Worm (Caenorhabditis elegans) whole organism, mixed stage, embryonic: ENCODE data around the gene C45G9.5.

ENCODE experiments used
- M03D4.4 ChIP-seq: sonication (generic microtip); optimal IDR thresholded peaks from 2 replicates; lab custom pipeline; 2017; ENCODE audit warnings: mild to moderate bottlenecking, missing genetic modification characterization, missing compliant biosample characterization
- blmp-1 ChIP-seq: fragments of 150-350 bp; optimal IDR thresholded peaks from 2 replicates; lab custom pipeline; 2014; ENCODE audit warnings: missing biosample characterization, missing genetic modification characterization
- ceh-39 ChIP-seq: fragments of 150-350 bp; optimal IDR thresholded peaks from 2 replicates; lab custom pipeline; 2014; ENCODE audit warnings: missing biosample characterization, missing genetic modification characterization
- ceh-43 ChIP-seq: fragments of 200-800 bp; sonication (Bioruptor generic); optimal IDR thresholded peaks from 2 replicates; lab custom pipeline; 2018; ENCODE audit warnings: mild to moderate bottlenecking, missing genetic modification characterization, moderate library complexity, missing compliant biosample characterization
- ces-1 ChIP-seq: fragments of 150-350 bp; optimal IDR thresholded peaks from 2 replicates; lab custom pipeline; 2014; ENCODE audit warnings: missing biosample characterization, missing genetic modification reagents, missing genetic modification characterization
- cnd-1 ChIP-seq: fragments of 200-800 bp; sonication (Bioruptor generic); optimal IDR thresholded peaks from 2 replicates; lab custom pipeline; 2018; ENCODE audit warnings: mild to moderate bottlenecking, missing genetic modification characterization, missing compliant biosample characterization
- elt-3 ChIP-seq: fragments of 150-350 bp; optimal IDR thresholded peaks from 2 replicates; lab custom pipeline; 2014; ENCODE audit warnings: missing biosample characterization, missing genetic modification characterization
- flh-1 ChIP-seq: fragments of 200-800 bp; sonication (Bioruptor generic); optimal IDR thresholded peaks from 2 replicates; lab custom pipeline; 2018; ENCODE audit warnings: mild to moderate bottlenecking, missing genetic modification characterization, moderate library complexity, missing compliant biosample characterization
- ham-2 ChIP-seq: fragments of 200-800 bp; sonication (Bioruptor generic); optimal IDR thresholded peaks from 2 replicates; lab custom pipeline; 2018; ENCODE audit warnings: mild to moderate bottlenecking, missing genetic modification characterization, missing compliant biosample characterization
- hlh-1 ChIP-seq: fragments of 150-350 bp; optimal IDR thresholded peaks from 2 replicates; lab custom pipeline; 2014; ENCODE audit warnings: missing biosample characterization, missing genetic modification reagents, missing genetic modification characterization
- lin-13 ChIP-seq: fragments of 150-350 bp; optimal IDR thresholded peaks from 2 replicates; lab custom pipeline; 2014; ENCODE audit warnings: missing biosample characterization, missing genetic modification characterization
- lsy-2 ChIP-seq: fragments of 150-350 bp; optimal IDR thresholded peaks from 2 replicates; lab custom pipeline; 2014; ENCODE audit warnings: missing biosample characterization, missing genetic modification characterization
- mab-5 ChIP-seq: fragments of 150-350 bp; optimal IDR thresholded peaks from 2 replicates; lab custom pipeline; 2014; ENCODE audit warnings: missing biosample characterization, missing genetic modification characterization
- mep-1 ChIP-seq: fragments of 150-350 bp; optimal IDR thresholded peaks from 2 replicates; lab custom pipeline; 2017; ENCODE audit warnings: missing biosample characterization, missing genetic modification reagents, missing genetic modification characterization, inconsistent platforms
- mls-2 ChIP-seq: sonication (generic microtip); optimal IDR thresholded peaks from 2 replicates; lab custom pipeline; 2016; ENCODE audit warnings: mild to moderate bottlenecking, missing genetic modification characterization, moderate library complexity, missing compliant biosample characterization
- nhr-2 ChIP-seq: fragments of 150-350 bp; optimal IDR thresholded peaks from 2 replicates; lab custom pipeline; 2014; ENCODE audit warnings: missing biosample characterization, missing genetic modification characterization
- nhr-237 ChIP-seq: fragments of 150-350 bp; optimal IDR thresholded peaks from 2 replicates; lab custom pipeline; 2014; ENCODE audit warnings: missing biosample characterization, missing genetic modification characterization
- nhr-28 ChIP-seq: fragments of 150-350 bp; optimal IDR thresholded peaks from 2 replicates; lab custom pipeline; 2014; ENCODE audit warnings: missing biosample characterization, missing genetic modification characterization
- nhr-76 ChIP-seq: sonication (generic microtip); optimal IDR thresholded peaks from 2 replicates; lab custom pipeline; 2017; ENCODE audit warnings: missing biosample characterization, missing genetic modification characterization
- pha-4 ChIP-seq: fragments of 150-350 bp; optimal IDR thresholded peaks from 2 replicates; lab custom pipeline; 2018; ENCODE audit warnings: missing biosample characterization, missing genetic modification reagents, missing genetic modification characterization
- sem-2 ChIP-seq: fragments of 200-800 bp; sonication (Bioruptor generic); optimal IDR thresholded peaks from 2 replicates; lab custom pipeline; 2018; ENCODE audit warnings: mild to moderate bottlenecking, missing genetic modification characterization, missing compliant biosample characterization
- snpc-4 ChIP-seq: fragments of 150-350 bp; optimal IDR thresholded peaks from 2 replicates; lab custom pipeline; 2014; ENCODE audit warnings: missing biosample characterization, missing genetic modification characterization
- sptf-1 ChIP-seq: sonication (generic microtip); optimal IDR thresholded peaks from 2 replicates; lab custom pipeline; 2017; ENCODE audit warnings: mild to moderate bottlenecking, missing genetic modification characterization, moderate library complexity, missing compliant biosample characterization
- tbx-8 ChIP-seq: fragments of 200-800 bp; sonication (Bioruptor generic); optimal IDR thresholded peaks from 2 replicates; lab custom pipeline; 2018; ENCODE audit warnings: mild to moderate bottlenecking, missing genetic modification characterization, moderate library complexity, missing compliant biosample characterization
- unc-120 ChIP-seq: sonication (generic microtip); optimal IDR thresholded peaks from 2 replicates; lab custom pipeline; 2017; ENCODE audit warnings: missing genetic modification characterization, missing compliant biosample characterization; ENCODE audit not compliant: poor library complexity, severe bottlenecking
- unc-39 ChIP-seq: fragments of 150-350 bp; optimal IDR thresholded peaks from 2 replicates; lab custom pipeline; 2014; ENCODE audit warnings: missing biosample characterization, missing genetic modification characterization
- unc-62 ChIP-seq: fragments of 150-350 bp; optimal IDR thresholded peaks from 2 replicates; lab custom pipeline; 2014; ENCODE audit warnings: missing biosample characterization, missing genetic modification reagents, missing genetic modification characterization
- zip-8 ChIP-seq: fragments of 150-350 bp; optimal IDR thresholded peaks from 2 replicates; lab custom pipeline; 2014; ENCODE audit warnings: missing biosample characterization, missing genetic modification characterization
- ztf-11 ChIP-seq: fragments of 150-350 bp; optimal IDR thresholded peaks from 2 replicates; lab custom pipeline; 2014; ENCODE audit warnings: missing biosample characterization, missing genetic modification characterization

C45G9.5 gene

ce11 chrIII:5094506-5094905, 46.6 kb downstream of the C45G9.5 start, which contains the start of gene F54D8.10:
Gene F54D8.10, plus strand, starts transcription at chrIII:5094806.
- TF ChIP-seq ham-2 (GFP tag; lab: Kevin White, UChicago) (no peak), tbx-8 (GFP tag; lab: Kevin White, UChicago) (no peak), mep-1 (tag; lab: Kevin White, UChicago) (no peak), ceh-43 (no peak), mab-5 (tag; lab: Kevin White, UChicago) (no peak), nhr-28 (tag; lab: Kevin White, UChicago) (no peak), snpc-4 (no peak), nhr-2 (tag; lab: Kevin White, UChicago) (no peak), cnd-1 (no peak), zip-8 (tag; lab: Kevin White, UChicago) (no peak), M03D4.4 (tag; lab: Kevin White, UChicago) (no peak), blmp-1 (tag; lab: Kevin White, UChicago) (no peak), elt-3 (no peak), ceh-39 (tag; lab: Kevin White, UChicago) (no peak), mls-2 (no peak), hlh-1 (no peak)

DNA sequence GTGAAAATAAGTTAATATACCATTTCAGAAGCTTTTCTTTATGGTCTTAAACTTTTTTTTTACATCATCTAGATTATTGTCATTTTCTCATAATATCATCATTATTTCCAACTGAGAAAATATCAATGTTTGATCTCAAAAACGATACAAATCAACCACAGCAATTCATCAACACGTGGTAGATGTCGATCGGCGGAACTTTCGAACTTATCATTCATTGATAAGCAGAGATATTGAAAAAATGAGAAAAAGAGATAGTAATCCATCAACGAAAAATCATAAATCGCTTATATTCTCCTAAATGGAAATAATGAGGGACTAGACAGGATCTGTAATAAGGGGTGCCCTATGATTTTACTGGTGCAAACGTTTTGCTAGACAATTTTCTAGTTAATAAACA, 48.8 kb downstream of the C45G9.5 start:
- no peak for TF ChIP-seq sptf-1 (tag; lab: Kevin White, UChicago)
- TF ChIP-seq nhr-28 (tag; lab: Kevin White, UChicago), result no peak
- TF ChIP-seq sem-2 (GFP tag; lab: Kevin White, UChicago), result no peak
- no peak for TF ChIP-seq flh-1 (GFP tag; lab: Kevin White, UChicago)
- no peak for TF ChIP-seq lin-13
- TF ChIP-seq nhr-76 (tag; lab: Kevin White, UChicago), result no peak
- TF ChIP-seq nhr-237, result no peak
- no peak for TF ChIP-seq mab-5 (tag; lab: Kevin White, UChicago)
- no peak for TF ChIP-seq unc-120 (tag; lab: Kevin White, UChicago)
- no peak for TF ChIP-seq ceh-43
- TF ChIP-seq blmp-1 (tag; lab: Kevin White, UChicago), result no peak
- no peak for TF ChIP-seq snpc-4
- TF ChIP-seq ceh-39 (tag; lab: Kevin White, UChicago), result no peak
- TF ChIP-seq tbx-8 (GFP tag; lab: Kevin White, UChicago), result no peak
- TF ChIP-seq ces-1 (GFP tag; lab: Kevin White, UChicago), result no peak
- TF ChIP-seq M03D4.4 (tag; lab: Kevin White, UChicago), result no peak
- no peak for TF ChIP-seq mep-1 (tag; lab: Kevin White, UChicago)
- TF ChIP-seq hlh-1, result no peak

DNA sequence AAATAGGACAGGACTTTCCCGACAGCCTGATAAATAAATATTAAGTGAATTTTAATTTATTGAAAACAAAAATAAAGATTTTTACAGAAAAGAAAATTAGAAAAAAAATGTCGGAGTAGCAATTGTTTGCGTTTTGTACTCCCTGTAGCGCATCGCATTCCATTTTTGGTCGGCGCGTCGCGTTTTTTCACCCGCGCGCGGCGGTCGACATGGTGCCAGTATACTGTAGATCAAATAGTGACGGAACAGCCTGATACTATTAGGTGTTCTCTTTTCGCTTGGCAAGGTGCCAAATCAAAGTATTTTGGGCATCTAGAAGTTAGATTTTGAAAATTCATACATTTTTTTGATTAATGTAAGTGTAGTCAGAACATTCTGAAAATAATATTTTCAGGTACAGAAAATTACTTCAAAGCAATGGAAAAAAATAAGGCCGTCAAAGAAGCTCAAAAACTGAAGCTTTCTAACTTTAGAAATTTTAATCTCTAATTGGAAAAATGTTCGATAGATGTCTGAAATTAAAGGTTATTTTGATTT, 50.9 kb downstream of the C45G9.5 start:
- no peak for TF ChIP-seq unc-39
- no peak for TF ChIP-seq nhr-2 (tag; lab: Kevin White, UChicago)
- TF ChIP-seq mep-1 (tag; lab: Kevin White, UChicago), result no peak
- no peak for TF ChIP-seq lsy-2 (tag; lab: Kevin White, UChicago)
- TF ChIP-seq sptf-1 (tag; lab: Kevin White, UChicago), result no peak
- no peak for TF ChIP-seq ham-2 (GFP tag; lab: Kevin White, UChicago)
- no peak for TF ChIP-seq pha-4 (tag; lab: Kevin White, UChicago)
- TF ChIP-seq M03D4.4 (tag; lab: Kevin White, UChicago), result no peak
- TF ChIP-seq snpc-4, result no peak
- TF ChIP-seq unc-62 (GFP tag; lab: Kevin White, UChicago), result no peak
- no peak for TF ChIP-seq mab-5 (tag; lab: Kevin White, UChicago)
- TF ChIP-seq sem-2 (GFP tag; lab: Kevin White, UChicago), result no peak
- TF ChIP-seq zip-8 (tag; lab: Kevin White, UChicago), result no peak
- no peak for TF ChIP-seq ztf-11 (tag; lab: Kevin White, UChicago)
- TF ChIP-seq hlh-1, result no peak

DNA sequence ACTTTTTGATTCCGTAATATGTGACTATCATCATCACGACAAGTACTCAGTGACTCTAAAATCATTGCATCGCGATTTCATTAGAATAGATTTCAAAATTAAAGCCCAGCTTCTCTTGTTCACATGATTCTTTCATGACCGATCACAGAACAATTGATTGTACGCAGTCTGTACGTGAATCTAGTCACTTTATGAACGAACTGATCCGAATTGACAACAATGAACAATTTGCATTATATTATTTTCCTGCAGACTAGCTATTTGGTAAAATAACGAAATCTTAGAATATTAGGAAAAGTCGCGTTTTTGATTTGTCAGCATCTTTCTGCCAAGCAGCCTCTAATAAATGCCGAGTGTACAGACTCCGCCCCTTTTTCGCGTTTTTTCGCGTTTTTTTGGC, 51.6 kb downstream of the C45G9.5 start:
- no peak for TF ChIP-seq blmp-1 (tag; lab: Kevin White, UChicago)
- no peak for TF ChIP-seq nhr-237
- no peak for TF ChIP-seq nhr-76 (tag; lab: Kevin White, UChicago)
- no peak for TF ChIP-seq sem-2 (GFP tag; lab: Kevin White, UChicago)
- TF ChIP-seq mab-5 (tag; lab: Kevin White, UChicago), result no peak
